Fruit fly (Drosophila melanogaster) Kc167 (cell line): ENCODE measurements around the gene Wdr92.

Source experiments
- Myc ChIP-seq: fragments of >200 bp; optimal IDR thresholded peaks from 2 replicates; lab custom pipeline; 2017; ENCODE audit warnings: missing external identifiers
- Sin3A ChIP-seq: fragments of >200 bp; optimal IDR thresholded peaks from 2 replicates; lab custom pipeline; 2018; ENCODE audit warnings: missing external identifiers
- insv ChIP-seq: fragments of >200 bp; optimal IDR thresholded peaks from 3 replicates; lab custom pipeline; 2018; ENCODE audit warnings: missing external identifiers
- psq ChIP-seq: fragments of >200 bp; optimal IDR thresholded peaks from 2 replicates; lab custom pipeline; 2017; ENCODE audit warnings: missing external identifiers
- ttk ChIP-seq: sonication (Bioruptor generic); optimal IDR thresholded peaks from 2 replicates; lab custom pipeline; 2017; ENCODE audit warnings: missing external identifiers

DNA sequence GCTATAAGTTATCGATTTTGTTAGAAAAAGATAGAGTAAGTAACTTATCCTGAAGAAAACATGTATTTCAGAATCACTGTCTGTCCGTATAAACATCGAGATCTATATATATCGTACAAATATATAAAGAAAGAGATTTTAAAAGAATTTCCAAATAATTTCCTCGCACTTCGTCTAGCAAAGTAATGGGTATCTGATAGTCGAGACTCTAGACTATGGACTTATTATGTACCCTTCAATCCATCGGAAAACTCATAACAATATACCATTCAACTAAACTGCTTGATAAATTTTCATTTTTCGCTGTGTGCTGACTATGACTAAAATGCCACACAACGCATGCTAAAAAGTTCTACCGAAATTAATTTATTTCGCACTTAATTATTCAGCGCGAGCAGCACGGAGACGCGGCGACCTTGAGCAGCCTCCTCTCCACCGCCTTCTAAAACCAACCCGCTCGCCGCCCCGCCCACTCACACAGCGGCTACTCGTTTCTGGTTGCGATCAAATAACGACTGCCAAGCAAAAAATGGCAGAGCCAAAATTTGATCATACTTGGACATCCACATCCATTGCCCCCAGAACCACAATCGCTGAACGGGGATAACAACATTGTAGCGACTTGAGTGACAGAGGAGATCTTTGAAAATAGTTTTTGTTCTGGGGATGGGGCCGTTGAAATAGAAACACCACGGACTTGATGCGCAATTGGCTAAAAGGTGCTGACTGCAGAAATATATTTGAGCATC is 8.0 kb downstream of the Wdr92 start:
- TF ChIP-seq insv (lab: Kevin White, UChicago) (no peak), Myc (no peak), ttk (lab: Kevin White, UChicago) (no peak), psq (lab: Kevin White, UChicago) (no peak), Sin3A (no peak)
